Fruit fly (Drosophila melanogaster) whole organism, wandering third instar larva: Measurements from ENCODE around the gene CG17560.

Experiments
- Abd-B ChIP-seq: fragments of >200 bp; optimal IDR thresholded peaks from 2 replicates; lab custom pipeline; 2017; ENCODE audit warnings: missing biosample characterization, missing genetic modification characterization
- CG32264 ChIP-seq: fragments of 200-800 bp; sonication (Bioruptor generic); optimal IDR thresholded peaks from 2 replicates; lab custom pipeline; 2016; ENCODE audit warnings: missing biosample characterization, missing genetic modification characterization
- CG9705 ChIP-seq: fragments of 200-800 bp; sonication (Bioruptor generic); optimal IDR thresholded peaks from 2 replicates; lab custom pipeline; 2018; ENCODE audit warnings: missing biosample characterization, mild to moderate bottlenecking, missing genetic modification characterization
- GATAd ChIP-seq: sonication (Bioruptor generic); optimal IDR thresholded peaks from 2 replicates; lab custom pipeline; 2016; ENCODE audit warnings: missing biosample characterization, missing genetic modification characterization
- Jra ChIP-seq: sonication (Bioruptor generic); optimal IDR thresholded peaks from 2 replicates; lab custom pipeline; 2016; ENCODE audit warnings: missing biosample characterization, missing genetic modification characterization
- Mio ChIP-seq: sonication (Bioruptor generic); optimal IDR thresholded peaks from 2 replicates; lab custom pipeline; 2016; ENCODE audit warnings: missing biosample characterization, missing genetic modification characterization
- Myc ChIP-seq: fragments of >200 bp; optimal IDR thresholded peaks from 2 replicates; lab custom pipeline; 2017
- N ChIP-seq: fragments of >200 bp; optimal IDR thresholded peaks from 2 replicates; lab custom pipeline; 2018; ENCODE audit warnings: missing biosample characterization, missing external identifiers, missing genetic modification characterization
- OdsH ChIP-seq: fragments of 200-800 bp; sonication (Bioruptor generic); optimal IDR thresholded peaks from 2 replicates; lab custom pipeline; 2016; ENCODE audit warnings: missing biosample characterization, mild to moderate bottlenecking, missing genetic modification characterization
- pan ChIP-seq: fragments of >200 bp; optimal IDR thresholded peaks from 2 replicates; lab custom pipeline; 2017
- psq ChIP-seq: fragments of 200-800 bp; sonication (Bioruptor generic); optimal IDR thresholded peaks from 3 replicates; lab custom pipeline; 2017; ENCODE audit warnings: missing biosample characterization, mild to moderate bottlenecking, missing genetic modification characterization, moderate library complexity
- rgr ChIP-seq: fragments of 200-800 bp; sonication (Bioruptor generic); optimal IDR thresholded peaks from 3 replicates; lab custom pipeline; 2016; ENCODE audit warnings: missing biosample characterization, mild to moderate bottlenecking, missing genetic modification characterization
- usp ChIP-seq: fragments of >200 bp; optimal IDR thresholded peaks from 2 replicates; lab custom pipeline; 2017; ENCODE audit warnings: missing biosample characterization, missing genetic modification characterization

DNA sequence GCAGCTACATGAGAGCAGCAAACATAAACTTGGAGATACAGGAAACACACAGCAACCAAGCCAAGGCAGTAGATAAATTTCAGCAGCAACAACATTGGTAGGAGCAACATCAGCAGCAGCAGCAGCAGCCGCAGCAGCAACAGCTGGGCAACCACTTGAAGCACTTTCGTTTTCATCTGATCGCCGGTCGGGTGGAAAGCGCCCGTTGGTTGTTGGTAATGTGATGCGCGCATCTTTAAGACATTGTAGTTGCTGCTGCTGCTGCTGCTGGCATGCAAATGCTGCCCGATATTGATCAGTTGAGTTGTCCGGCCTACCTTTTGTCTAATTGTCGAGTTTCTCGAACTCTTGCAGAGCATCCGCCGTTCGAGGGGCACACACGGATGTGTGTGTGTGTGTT is 26.3 kb upstream of the CG17560 start:
- no peak for TF ChIP-seq usp
- TF ChIP-seq Jra (GFP tag; lab: Kevin White, UChicago): no peak
- TF ChIP-seq GATAd (GFP tag; lab: Kevin White, UChicago): no peak
- TF ChIP-seq Mio: no peak
- no peak for TF ChIP-seq Abd-B (GFP tag; lab: Kevin White, UChicago)
- TF ChIP-seq Myc: no peak
- TF ChIP-seq N (GFP tag; lab: Kevin White, UChicago): no peak
- no peak for TF ChIP-seq OdsH (GFP tag; lab: Kevin White, UChicago)
- no peak for TF ChIP-seq psq (GFP tag; lab: Kevin White, UChicago)
- no peak for TF ChIP-seq CG32264 (GFP tag; lab: Kevin White, UChicago)
- TF ChIP-seq CG9705 (GFP tag; lab: Kevin White, UChicago): no peak
- no peak for TF ChIP-seq pan
- no peak for TF ChIP-seq rgr (GFP tag; lab: Kevin White, UChicago)
